Fruit fly (Drosophila melanogaster): ENCODE results near the gene CG32119.

The CG32119 gene

dm6 chr3L:13249374-13249773 lies 872 bp upstream of the CG32119 start (continued):
- TF ChIP-seq amos (GFP tag; IDR thresholded peaks at IDR 0.05; ENCODE audit: partially characterized antibody) (peak; percentile 71; the same call in 1 of the 2 replicates), corto (GFP tag; optimal IDR thresholded peaks at IDR 0.05) (no peak), CG6689 (GFP tag; IDR thresholded peaks at IDR 0.05) (no peak), hkb (optimal IDR thresholded peaks at IDR 0.05) (no peak), hkb (GFP tag; IDR thresholded peaks at IDR 0.05) (no peak), Opbp (GFP tag; IDR thresholded peaks at IDR 0.05; ENCODE audit: partially characterized antibody) (peak; percentile 32; the same call in 1 of the 3 replicates)

dm6 chr3L:13246278-13247069 lies 2.0 kb downstream of the CG32119 start:
- TF ChIP-seq chm (GFP tag; IDR thresholded peaks at IDR 0.05) (no peak), MESR4 (GFP tag; optimal IDR thresholded peaks at IDR 0.05) (no peak), CG16779 (GFP tag; IDR thresholded peaks at IDR 0.05) (no peak), CG6813 (GFP tag; optimal IDR thresholded peaks at IDR 0.05) (no peak), tll (GFP tag; optimal IDR thresholded peaks at IDR 0.05) (no peak), dysf (GFP tag; IDR thresholded peaks at IDR 0.05) (no peak)

dm6 chr3L:13244181-13244580 lies 4.3 kb downstream of the CG32119 start:
- TF ChIP-seq CG1024 (GFP tag; IDR thresholded peaks at IDR 0.05) = no peak
- peak; percentile 67 for TF ChIP-seq slbo (GFP tag; IDR thresholded peaks at IDR 0.05)
- TF ChIP-seq Bdp1 (GFP tag; optimal IDR thresholded peaks at IDR 0.05) = no peak
- no peak for TF ChIP-seq nmo (GFP tag; optimal IDR thresholded peaks at IDR 0.05)
- TF ChIP-seq dm (GFP tag; optimal IDR thresholded peaks at IDR 0.05) = no peak
- 0 out of 2 replicates have a peak, but pooled peaks have one; percentile 5 for TF ChIP-seq H2.0 (GFP tag; IDR thresholded peaks at IDR 0.05)
- no peak for TF ChIP-seq Dek (tag; optimal IDR thresholded peaks at IDR 0.05)
- TF ChIP-seq ranshi (GFP tag; IDR thresholded peaks at IDR 0.05) = no peak
- no peak for TF ChIP-seq Opbp (GFP tag; IDR thresholded peaks at IDR 0.05; ENCODE audit: partially characterized antibody)
- TF ChIP-seq CG31224 (GFP tag; IDR thresholded peaks at IDR 0.05) = no peak
- no peak for TF ChIP-seq CG12071 (GFP tag; optimal IDR thresholded peaks at IDR 0.05)
- TF ChIP-seq CG4424 (GFP tag; optimal IDR thresholded peaks at IDR 0.05) = no peak
- TF ChIP-seq CG3281 (GFP tag; optimal IDR thresholded peaks at IDR 0.05) = peak; percentile 4
- TF ChIP-seq ind (GFP tag; optimal IDR thresholded peaks at IDR 0.05) = no peak
- TF ChIP-seq gsb-n (tag; optimal IDR thresholded peaks at IDR 0.05) = no peak
- TF ChIP-seq org-1 (GFP tag; optimal IDR thresholded peaks at IDR 0.05) = no peak
- TF ChIP-seq esg (GFP tag; conservative IDR thresholded peaks at IDR 0.05) = no peak
- TF ChIP-seq psq (GFP tag; optimal IDR thresholded peaks at IDR 0.05) = no peak
- no peak for TF ChIP-seq CG17361 (GFP tag; IDR thresholded peaks at IDR 0.05)
- TF ChIP-seq Med (GFP tag) = peak; percentile 85
- no peak for TF ChIP-seq Dref (GFP tag; IDR thresholded peaks at IDR 0.05)
- TF ChIP-seq dan (GFP tag; IDR thresholded peaks at IDR 0.05) = no peak
- no peak for TF ChIP-seq sr (GFP tag; IDR thresholded peaks at IDR 0.05)
- TF ChIP-seq br (optimal IDR thresholded peaks at IDR 0.05) = no peak
- TF ChIP-seq CG6854 (GFP tag; optimal IDR thresholded peaks at IDR 0.05) = no peak
- TF ChIP-seq CG9437 (GFP tag; optimal IDR thresholded peaks at IDR 0.05) = no peak
- no peak for TF ChIP-seq CG17829 (tag; optimal IDR thresholded peaks at IDR 0.05)
- TF ChIP-seq CG18619 (GFP tag; optimal IDR thresholded peaks at IDR 0.05) = no peak
- no peak for TF ChIP-seq CG11696 (GFP tag; IDR thresholded peaks at IDR 0.05)
- TF ChIP-seq ems (GFP tag; optimal IDR thresholded peaks at IDR 0.05) = no peak
- peak; percentile 23 for TF ChIP-seq CG15269 (tag; optimal IDR thresholded peaks at IDR 0.05)
- peak; percentile 51; the same call in 1 of the 2 replicates for TF ChIP-seq sob (GFP tag; IDR thresholded peaks at IDR 0.05)
- TF ChIP-seq row (GFP tag; IDR thresholded peaks at IDR 0.05) = peak; percentile 52; the same call in 2 of the 3 replicates
- TF ChIP-seq fru (optimal IDR thresholded peaks at IDR 0.05) = no peak
- TF ChIP-seq CG5180 (GFP tag; optimal IDR thresholded peaks at IDR 0.05) = no peak
- TF ChIP-seq CG1832 (GFP tag; optimal IDR thresholded peaks at IDR 0.05) = no peak
- peak; percentile 22; the same call in 1 of the 2 replicates for TF ChIP-seq bbx (GFP tag; IDR thresholded peaks at IDR 0.05; ENCODE audit: partially characterized antibody)

All from whole organism, embryonic.